Worm (Caenorhabditis elegans): ENCODE results near the gene K05F1.1.
A peak's percentile ranks its signal among the peaks of the same experiment; 100 is the strongest.

K05F1.1 gene

DNA sequence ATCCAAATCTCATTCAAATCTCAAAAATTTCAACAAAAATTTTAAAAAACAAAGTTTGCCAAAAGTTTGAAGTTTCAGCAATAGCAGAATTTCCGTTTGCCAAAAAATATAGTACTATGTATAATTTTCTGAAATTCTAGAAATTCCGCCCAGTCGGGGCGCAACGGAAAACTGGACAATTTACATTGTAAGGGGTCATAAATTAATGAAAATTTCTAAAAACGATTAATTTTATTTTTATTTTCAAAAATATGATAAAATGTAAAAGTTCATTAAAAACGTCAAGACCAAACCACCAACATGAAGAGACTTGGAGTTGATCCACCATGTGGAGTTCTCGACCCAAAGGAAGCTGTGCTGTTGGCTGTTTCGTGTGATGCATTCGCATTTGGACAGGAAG is 17.1 kb downstream of the K05F1.1 start, which contains the start of gene ZK1248.4:
TSS of gene ZK1248.4 (plus strand) at position 301 of the 400 bp plus-strand sequence.
- TF ChIP-seq hrde-1 (tag; optimal IDR thresholded peaks at IDR 0.05; ENCODE audit: borderline replicate concordance), result no peak
- no peak for TF ChIP-seq lin-26 (GFP tag; IDR thresholded peaks at IDR 0.05)
- no peak for TF ChIP-seq rcor-1 (GFP tag; IDR thresholded peaks at IDR 0.05)
- no peak for TF ChIP-seq ceh-79 (tag; optimal IDR thresholded peaks at IDR 0.05)
- TF ChIP-seq F33H1.4 (GFP tag; IDR thresholded peaks at IDR 0.05), result no peak
- TF ChIP-seq zfh-2 (GFP tag; conservative IDR thresholded peaks at IDR 0.05), result no peak
- no peak for TF ChIP-seq aptf-3 (GFP tag; IDR thresholded peaks at IDR 0.05)
- TF ChIP-seq ztf-22 (GFP tag; optimal IDR thresholded peaks at IDR 0.05), result no peak
- no peak for TF ChIP-seq mxl-1 (tag; optimal IDR thresholded peaks at IDR 0.05)
- TF ChIP-seq B0019.2 (GFP tag; conservative IDR thresholded peaks at IDR 0.05), result no peak
- no peak for TF ChIP-seq pbrm-1 (GFP tag; IDR thresholded peaks at IDR 0.05)
- TF ChIP-seq Y67H2A.10 (GFP tag; conservative IDR thresholded peaks at IDR 0.05), result no peak
- no peak for TF ChIP-seq lin-40 (tag; optimal IDR thresholded peaks at IDR 0.05)
- no peak for TF ChIP-seq cebp-2 (GFP tag; IDR thresholded peaks at IDR 0.05)

DNA sequence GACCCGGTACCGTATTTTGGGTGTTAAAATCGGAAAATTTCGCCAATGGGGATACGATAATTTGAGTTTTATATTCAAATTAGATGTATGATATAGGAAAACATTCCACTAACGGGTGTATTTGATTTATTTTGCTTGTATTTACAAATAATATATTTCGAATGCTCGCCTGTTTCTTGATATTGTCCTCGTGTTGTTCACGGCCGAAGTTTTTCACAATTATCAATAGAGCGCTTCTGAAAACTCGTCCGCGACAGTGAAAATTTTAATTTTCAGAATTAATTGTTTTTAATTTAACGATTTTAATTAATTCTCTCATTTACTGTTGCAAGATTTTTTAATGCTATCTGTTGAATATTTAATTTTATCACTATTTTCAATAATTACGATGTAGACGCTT is 18.5 kb downstream of the K05F1.1 start:
- TF ChIP-seq madf-10 (tag; optimal IDR thresholded peaks at IDR 0.05) (no peak), Y95B8A.8 (GFP tag; IDR thresholded peaks at IDR 0.05) (0 out of 2 replicates have a peak, but pooled peaks have one; percentile 21), attf-6 (GFP tag; IDR thresholded peaks at IDR 0.05) (0 out of 2 replicates have a peak, but pooled peaks have one; percentile 35), ceh-27 (GFP tag; optimal IDR thresholded peaks at IDR 0.05) (peak; percentile 29), him-1 (tag; optimal IDR thresholded peaks at IDR 0.05) (peak; percentile 40), rcor-1 (GFP tag; IDR thresholded peaks at IDR 0.05) (peak; percentile 68), F33H1.4 (GFP tag; IDR thresholded peaks at IDR 0.05) (peak; percentile 39; the same call in 1 of the 2 replicates), ztf-28 (GFP tag; IDR thresholded peaks at IDR 0.05) (0 out of 2 replicates have a peak, but pooled peaks have one; percentile 61), xnd-1 (tag; optimal IDR thresholded peaks at IDR 0.05) (no peak), lin-54 (GFP tag; optimal IDR thresholded peaks at IDR 0.05) (peak; percentile 15), Y56A3A.18 (GFP tag; IDR thresholded peaks at IDR 0.05) (no peak), ceh-91 (GFP tag; IDR thresholded peaks at IDR 0.05) (0 out of 2 replicates have a peak, but pooled peaks have one; percentile 55), let-526 (GFP tag; IDR thresholded peaks at IDR 0.05) (0 out of 2 replicates have a peak, but pooled peaks have one; percentile 14), ztf-6 (GFP tag; IDR thresholded peaks at IDR 0.05) (0 out of 2 replicates have a peak, but pooled peaks have one; percentile 47), somi-1 (GFP tag; optimal IDR thresholded peaks at IDR 0.05) (no peak), tbp1 (GFP tag; optimal IDR thresholded peaks at IDR 0.05) (peak; percentile 20), attf-5 (GFP tag; optimal IDR thresholded peaks at IDR 0.05) (peak; percentile 31), lsl-1 (GFP tag; optimal IDR thresholded peaks at IDR 0.05) (peak; percentile 58), madf-6 (GFP tag; IDR thresholded peaks at IDR 0.05) (peak; percentile 53), unc-130 (GFP tag; optimal IDR thresholded peaks at IDR 0.05) (peak; percentile 9), ztf-22 (GFP tag; optimal IDR thresholded peaks at IDR 0.05) (no peak), ceh-40 (GFP tag; IDR thresholded peaks at IDR 0.05) (no peak), mcd-1 (GFP tag; IDR thresholded peaks at IDR 0.05) (peak; percentile 82), hmg-1.2 (GFP tag; IDR thresholded peaks at IDR 0.05) (peak; percentile 21; the same call in 1 of the 2 replicates), sdz-38 (tag; optimal IDR thresholded peaks at IDR 0.05) (no peak), lin-35 (GFP tag; optimal IDR thresholded peaks at IDR 0.05) (no peak), F23B12.7 (tag; optimal IDR thresholded peaks at IDR 0.05; ENCODE audit: insufficient read depth) (no peak), ZK185.1 (tag; optimal IDR thresholded peaks at IDR 0.05; ENCODE audit: poor library complexity, severe bottlenecking) (peak; percentile 34), madf-8 (GFP tag; conservative IDR thresholded peaks at IDR 0.05) (peak; percentile 39; the same call in 1 of the 2 replicates), bed-2 (GFP tag; IDR thresholded peaks at IDR 0.05) (0 out of 2 replicates have a peak, but pooled peaks have one; percentile 24), ztf-25 (GFP tag; IDR thresholded peaks at IDR 0.05) (no peak), dox-1 (GFP tag; IDR thresholded peaks at IDR 0.05) (peak; percentile 70), ceh-100 (GFP tag; IDR thresholded peaks at IDR 0.05) (peak; percentile 69), hrde-1 (tag; optimal IDR thresholded peaks at IDR 0.05; ENCODE audit: borderline replicate concordance) (no peak), aptf-2 (GFP tag; conservative IDR thresholded peaks at IDR 0.05) (0 out of 2 replicates have a peak, but pooled peaks have one; percentile 26), D2030.7 (GFP tag; IDR thresholded peaks at IDR 0.05) (peak; percentile 51; the same call in 1 of the 2 replicates), pbrm-1 (GFP tag; IDR thresholded peaks at IDR 0.05) (0 out of 2 replicates have a peak, but pooled peaks have one; percentile 41)

Measured in whole organism, young adult.